Worm (Caenorhabditis elegans): ENCODE measurements around the gene srh-82.

srh-82 gene

ce11 chrV:155215-155614, 10.3 kb downstream of the srh-82 start (continued):
- no peak for TF ChIP-seq ceh-32 (tag; optimal IDR thresholded peaks at IDR 0.05; ENCODE audit: poor library complexity)
- peak; percentile 40 for TF ChIP-seq nhr-48 (tag; optimal IDR thresholded peaks at IDR 0.05)
- no peak for TF ChIP-seq fkh-10 (GFP tag; optimal IDR thresholded peaks at IDR 0.05)
- peak; percentile 68 for TF ChIP-seq nhr-28 (tag; optimal IDR thresholded peaks at IDR 0.05)
- TF ChIP-seq spr-1 (tag; optimal IDR thresholded peaks at IDR 0.05): no peak
- no peak for TF ChIP-seq mep-1 (tag; optimal IDR thresholded peaks at IDR 0.05)
- TF ChIP-seq attf-4 (tag; optimal IDR thresholded peaks at IDR 0.05): no peak
- TF ChIP-seq dmd-8 (GFP tag; IDR thresholded peaks at IDR 0.05): no peak
- TF ChIP-seq mes-2 (tag; optimal IDR thresholded peaks at IDR 0.05; ENCODE audit: poor library complexity, severe bottlenecking): peak; percentile 43
- TF ChIP-seq lin-39 (tag; optimal IDR thresholded peaks at IDR 0.05): no peak
- peak; percentile 53 for TF ChIP-seq hmg-1.1 (GFP tag; IDR thresholded peaks at IDR 0.05)
- TF ChIP-seq nhr-77 (tag; optimal IDR thresholded peaks at IDR 0.05): no peak
- peak; percentile 16 for TF ChIP-seq dpl-1 (GFP tag; optimal IDR thresholded peaks at IDR 0.05)
- TF ChIP-seq dve-1 (tag; optimal IDR thresholded peaks at IDR 0.05; ENCODE audit: insufficient read depth): peak; percentile 42
- no peak for TF ChIP-seq dmd-9 (GFP tag; IDR thresholded peaks at IDR 0.05)
- TF ChIP-seq nhr-102 (tag; optimal IDR thresholded peaks at IDR 0.05): no peak
- TF ChIP-seq mdl-1 (tag; optimal IDR thresholded peaks at IDR 0.05): peak; percentile 80 to 95
- TF ChIP-seq lim-7 (GFP tag; IDR thresholded peaks at IDR 0.05): no peak
- no peak for TF ChIP-seq daf-16 (GFP tag; optimal IDR thresholded peaks at IDR 0.05)
- TF ChIP-seq daf-16 (tag; optimal IDR thresholded peaks at IDR 0.05): peak; percentile 38
- TF ChIP-seq hlh-11 (tag; optimal IDR thresholded peaks at IDR 0.05): peak; percentile 43
- no peak for TF ChIP-seq daf-19 (GFP tag; conservative IDR thresholded peaks at IDR 0.05)
- TF ChIP-seq skn-1 (tag; optimal IDR thresholded peaks at IDR 0.05): no peak
- no peak for TF ChIP-seq arid-1 (GFP tag; conservative IDR thresholded peaks at IDR 0.05)

- TF ChIP-seq T20F7.1 (GFP tag; optimal IDR thresholded peaks at IDR 0.05) (peak; percentile 98), rbr-2 (tag; optimal IDR thresholded peaks at IDR 0.05) (peak; percentile 4), ztf-7 (tag; optimal IDR thresholded peaks at IDR 0.05) (no peak), lin-1 (GFP tag; IDR thresholded peaks at IDR 0.05) (no peak), hlh-30 (tag; optimal IDR thresholded peaks at IDR 0.05; ENCODE audit: insufficient read depth) (no peak), dpl-1 (GFP tag; optimal IDR thresholded peaks at IDR 0.05) (peak; percentile 91), php-3 (GFP tag; IDR thresholded peaks at IDR 0.05) (no peak), madf-9 (GFP tag; conservative IDR thresholded peaks at IDR 0.05) (0 out of 2 replicates have a peak, but pooled peaks have one; percentile 7), hmg-1.1 (GFP tag; IDR thresholded peaks at IDR 0.05) (0 out of 2 replicates have a peak, but pooled peaks have one; percentile 12), Y105C5A.15 (GFP tag; IDR thresholded peaks at IDR 0.05) (no peak), mes-2 (tag; optimal IDR thresholded peaks at IDR 0.05; ENCODE audit: poor library complexity, severe bottlenecking) (peak; percentile 89), aha-1 (tag) (peak; percentile 76), daf-16 (GFP tag; optimal IDR thresholded peaks at IDR 0.05) (no peak), daf-16 (tag; optimal IDR thresholded peaks at IDR 0.05) (peak; percentile 2), unc-130 (GFP tag; optimal IDR thresholded peaks at IDR 0.05) (peak; percentile 27)
Measured at ce11 chrV:156044-156869, 11.4 kb downstream of the srh-82 start, which contains the start of gene ttb-1. TSS of gene ttb-1 (plus strand) at chrV:156819.

DNA sequence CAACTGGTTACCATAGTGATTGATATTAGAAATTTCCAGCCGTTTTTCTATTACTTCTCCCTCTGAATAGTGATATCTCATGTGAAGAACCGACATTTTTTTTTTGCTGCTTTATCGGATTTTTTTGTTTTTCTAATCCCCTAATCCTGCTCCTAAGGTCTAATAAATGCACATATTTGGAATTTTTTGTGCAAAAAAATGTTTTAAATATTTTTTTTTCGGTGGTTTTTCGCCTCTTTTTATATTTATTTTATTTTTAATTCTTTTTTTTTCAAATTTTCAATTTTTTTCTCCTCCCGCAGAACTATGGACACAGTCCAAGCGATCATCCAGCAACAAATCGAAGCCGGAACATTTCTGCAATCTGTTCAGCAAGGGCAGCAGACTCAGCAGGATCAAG, 21.8 kb downstream of the srh-82 start, which contains the start of gene Y108G3AL.2:
TSS of gene Y108G3AL.2 (plus strand) at position 301 of the 400 bp plus-strand sequence.
- TF ChIP-seq pha-4 (GFP tag; IDR thresholded peaks at IDR 0.05) (no peak), pha-4 (tag; optimal IDR thresholded peaks at IDR 0.05) (no peak), zfp-3 (GFP tag; conservative IDR thresholded peaks at IDR 0.05) (no peak), daf-19 (GFP tag; conservative IDR thresholded peaks at IDR 0.05) (no peak), dve-1 (tag; optimal IDR thresholded peaks at IDR 0.05; ENCODE audit: insufficient read depth) (no peak), lir-3 (tag; optimal IDR thresholded peaks at IDR 0.05) (no peak), dpl-1 (GFP tag; optimal IDR thresholded peaks at IDR 0.05) (no peak), ama-1 (optimal IDR thresholded peaks at IDR 0.05) (no peak), F49E8.2 (tag; optimal IDR thresholded peaks at IDR 0.05; ENCODE audit: borderline replicate concordance) (no peak), nhr-28 (tag; optimal IDR thresholded peaks at IDR 0.05) (no peak), mep-1 (tag; optimal IDR thresholded peaks at IDR 0.05) (no peak), php-3 (GFP tag; IDR thresholded peaks at IDR 0.05) (no peak), nhr-102 (tag; optimal IDR thresholded peaks at IDR 0.05) (no peak), pqm-1 (tag; optimal IDR thresholded peaks at IDR 0.05) (no peak), fkh-10 (GFP tag; optimal IDR thresholded peaks at IDR 0.05) (no peak), nhr-42 (GFP tag; IDR thresholded peaks at IDR 0.05) (no peak), unc-39 (tag; optimal IDR thresholded peaks at IDR 0.05) (no peak), nhr-6 (tag; optimal IDR thresholded peaks at IDR 0.05) (no peak), cey-2 (tag; optimal IDR thresholded peaks at IDR 0.05; ENCODE audit: borderline replicate concordance, insufficient read depth) (no peak), F10B5.3 (tag; optimal IDR thresholded peaks at IDR 0.05) (no peak)
